Fruit fly (Drosophila melanogaster): ENCODE data around the gene orb2.

The orb2 gene

dm6 chr3L:8978678-8979413, 24.6 kb upstream of the orb2 start (continued):
- TF ChIP-seq CG14667 (GFP tag; IDR thresholded peaks at IDR 0.05) (no peak), CTCF (GFP tag; optimal IDR thresholded peaks at IDR 0.05) (no peak), CG2889 (GFP tag; IDR thresholded peaks at IDR 0.05) (no peak), CG2202 (tag; optimal IDR thresholded peaks at IDR 0.05) (no peak), btn (GFP tag; optimal IDR thresholded peaks at IDR 0.05) (no peak), BtbVII (GFP tag; optimal IDR thresholded peaks at IDR 0.05) (no peak), ci (GFP tag; IDR thresholded peaks at IDR 0.05) (peak; percentile 63), CG7839 (tag; optimal IDR thresholded peaks at IDR 0.05) (peak; percentile 38), tin (GFP tag; optimal IDR thresholded peaks at IDR 0.05) (no peak), Atf6 (GFP tag; IDR thresholded peaks at IDR 0.05) (0 out of 2 replicates have a peak, but pooled peaks have one; percentile 18), lmd (GFP tag; IDR thresholded peaks at IDR 0.05) (peak; percentile 51), salm (tag; optimal IDR thresholded peaks at IDR 0.05) (no peak), CG10979 (tag; optimal IDR thresholded peaks at IDR 0.05) (no peak), CG1832 (GFP tag; optimal IDR thresholded peaks at IDR 0.05) (no peak), CG7786 (GFP tag; optimal IDR thresholded peaks at IDR 0.05) (no peak), scrt (GFP tag; optimal IDR thresholded peaks at IDR 0.05) (no peak), Blimp-1 (GFP tag; optimal IDR thresholded peaks at IDR 0.05) (peak; percentile 21), CG32767 (GFP tag; IDR thresholded peaks at IDR 0.05) (no peak), ham (GFP tag; IDR thresholded peaks at IDR 0.05) (no peak), CG10654 (GFP tag; optimal IDR thresholded peaks at IDR 0.05) (no peak), cwo (GFP tag; optimal IDR thresholded peaks at IDR 0.05) (no peak), CG13123 (GFP tag; optimal IDR thresholded peaks at IDR 0.05) (no peak), HmgD (GFP tag; optimal IDR thresholded peaks at IDR 0.05) (no peak), ssp (GFP tag; IDR thresholded peaks at IDR 0.05) (no peak), ewg (GFP tag; optimal IDR thresholded peaks at IDR 0.05) (peak; percentile 11), HLH54F (GFP tag; optimal IDR thresholded peaks at IDR 0.05) (no peak), pita (GFP tag; optimal IDR thresholded peaks at IDR 0.05) (no peak), Myb (GFP tag; optimal IDR thresholded peaks at IDR 0.05) (no peak), CG10321 (GFP tag; IDR thresholded peaks at IDR 0.05) (no peak), CG10959 (GFP tag; IDR thresholded peaks at IDR 0.05) (no peak), CG11696 (GFP tag; IDR thresholded peaks at IDR 0.05) (0 out of 2 replicates have a peak, but pooled peaks have one; percentile 21), Ssrp (tag; optimal IDR thresholded peaks at IDR 0.05) (peak; percentile 1), repo (GFP tag; optimal IDR thresholded peaks at IDR 0.05) (no peak), ttk (GFP tag; IDR thresholded peaks at IDR 0.05) (peak; percentile 51), toy (GFP tag; IDR thresholded peaks at IDR 0.05) (no peak), Sry-δ (GFP tag; optimal IDR thresholded peaks at IDR 0.05) (no peak), CG9609 (GFP tag; optimal IDR thresholded peaks at IDR 0.05) (no peak), CG11456 (GFP tag; IDR thresholded peaks at IDR 0.05) (no peak), CG6175 (GFP tag; IDR thresholded peaks at IDR 0.05) (no peak), lov (optimal IDR thresholded peaks at IDR 0.05) (no peak), lov (GFP tag; IDR thresholded peaks at IDR 0.05) (no peak), Oaz (GFP tag; IDR thresholded peaks at IDR 0.05) (no peak), H2.0 (GFP tag; IDR thresholded peaks at IDR 0.05) (no peak), CG6854 (GFP tag; optimal IDR thresholded peaks at IDR 0.05) (no peak), CG2129 (GFP tag; IDR thresholded peaks at IDR 0.05; ENCODE audit: partially characterized antibody) (no peak), ase (GFP tag; IDR thresholded peaks at IDR 0.05) (peak; percentile 30; the same call in 1 of the 3 replicates), CG18476 (GFP tag; optimal IDR thresholded peaks at IDR 0.05) (no peak), Gsc (GFP tag; IDR thresholded peaks at IDR 0.05) (no peak), CG17359 (tag; optimal IDR thresholded peaks at IDR 0.05) (peak; percentile 52), zf30C (GFP tag; optimal IDR thresholded peaks at IDR 0.05) (no peak), nerfin-1 (tag; optimal IDR thresholded peaks at IDR 0.05) (no peak), CG11093 (GFP tag; IDR thresholded peaks at IDR 0.05) (0 out of 3 replicates have a peak, but pooled peaks have one; percentile 14)

Measured in whole organism, embryonic.